Fruit fly (Drosophila melanogaster): ENCODE data around the gene elm.

elm gene

dm6 chr3R:5611167-5611566, 43.5 kb downstream of the elm start:
- TF ChIP-seq cic (GFP tag; optimal IDR thresholded peaks at IDR 0.05) = no peak
- TF ChIP-seq pad (GFP tag; optimal IDR thresholded peaks at IDR 0.05) = peak; percentile 0

dm6 chr3R:5610656-5611055, 44.0 kb downstream of the elm start:
- TF ChIP-seq bab1 (GFP tag; optimal IDR thresholded peaks at IDR 0.05) (no peak), CG7101 (tag; optimal IDR thresholded peaks at IDR 0.05) (no peak), cic (GFP tag; optimal IDR thresholded peaks at IDR 0.05) (no peak)

- no peak for TF ChIP-seq bab1 (GFP tag; optimal IDR thresholded peaks at IDR 0.05)
- TF ChIP-seq kay (GFP tag; ENCODE audit: borderline replicate concordance) = no peak
- TF ChIP-seq CG5204 (GFP tag; optimal IDR thresholded peaks at IDR 0.05) = no peak
- no peak for TF ChIP-seq CG14711 (tag; optimal IDR thresholded peaks at IDR 0.05)
Observed at dm6 chr3R:5608422-5608821, 46.2 kb downstream of the elm start.

- TF ChIP-seq kay (GFP tag; ENCODE audit: borderline replicate concordance) = no peak
- no peak for TF ChIP-seq cnc (optimal IDR thresholded peaks at IDR 0.05)
- TF ChIP-seq cic (GFP tag; optimal IDR thresholded peaks at IDR 0.05) = peak; percentile 25
- peak; percentile 60 for TF ChIP-seq CG7101 (tag; optimal IDR thresholded peaks at IDR 0.05)
- peak; percentile 72 for TF ChIP-seq bab1 (GFP tag; optimal IDR thresholded peaks at IDR 0.05)
- peak; percentile 44 for TF ChIP-seq CG7045 (GFP tag; optimal IDR thresholded peaks at IDR 0.05)
- TF ChIP-seq CG12768 (GFP tag; optimal IDR thresholded peaks at IDR 0.05) = peak; percentile 11
- TF ChIP-seq ovo (GFP tag; optimal IDR thresholded peaks at IDR 0.05) = no peak
- peak; percentile 32 for TF ChIP-seq pad (GFP tag; optimal IDR thresholded peaks at IDR 0.05)
- no peak for TF ChIP-seq toe (GFP tag; optimal IDR thresholded peaks at IDR 0.05)
- TF ChIP-seq CG14711 (tag; optimal IDR thresholded peaks at IDR 0.05) = peak; percentile 99
- TF ChIP-seq CG33017 (tag; optimal IDR thresholded peaks at IDR 0.05) = peak; percentile 52
- TF ChIP-seq Hr96 (GFP tag; optimal IDR thresholded peaks at IDR 0.05) = no peak
- TF ChIP-seq CG1620 (GFP tag; optimal IDR thresholded peaks at IDR 0.05) = peak; percentile 45
- no peak for TF ChIP-seq Crg-1 (GFP tag; optimal IDR thresholded peaks at IDR 0.05)
- TF ChIP-seq Clk (GFP tag; optimal IDR thresholded peaks at IDR 0.05) = no peak
- TF ChIP-seq CG5204 (GFP tag; optimal IDR thresholded peaks at IDR 0.05) = no peak
- TF ChIP-seq Mnt (GFP tag; optimal IDR thresholded peaks at IDR 0.05) = peak; percentile 59
- no peak for TF ChIP-seq tj (GFP tag; optimal IDR thresholded peaks at IDR 0.05)
- TF ChIP-seq CG11617 (GFP tag; optimal IDR thresholded peaks at IDR 0.05) = peak; percentile 43
Observed at dm6 chr3R:5606477-5606876, 48.2 kb downstream of the elm start, which contains the start of gene asl. Gene asl (minus strand): TSS chr3R:5606543.

All from whole organism, adult.